Fruit fly (Drosophila melanogaster): ENCODE measurements around the gene MTA1-like.

- TF ChIP-seq Met (GFP tag; optimal IDR thresholded peaks at IDR 0.05) (no peak), Sox15 (GFP tag; optimal IDR thresholded peaks at IDR 0.05) (peak; percentile 27), CG32006 (GFP tag; optimal IDR thresholded peaks at IDR 0.05) (no peak), Hr39 (GFP tag; optimal IDR thresholded peaks at IDR 0.05) (no peak)
These were observed 11.8 kb downstream of the MTA1-like start, which contains the start of the genes CG31548 and CG12170 for dm6 chr3R:5636519-5637430.

Data from whole organism, prepupa.